Fruit fly (Drosophila melanogaster) whole organism, prepupa: ENCODE results near the gene CG42637.

Experiments used
- CG11902 ChIP-seq: fragments of 200-800 bp; sonication (Bioruptor generic); optimal IDR thresholded peaks from 3 replicates; lab custom pipeline; 2016; ENCODE audit warnings: missing biosample characterization, missing genetic modification characterization
- CG15336 ChIP-seq: fragments of 200-800 bp; sonication (Bioruptor generic); IDR thresholded peaks from 2 replicates; pipeline ENCODE4 v1.3.6; 2022; ENCODE audit warnings: missing biosample characterization, missing genetic modification characterization
- CG1621 ChIP-seq: fragments of 200-800 bp; sonication (Bioruptor generic); optimal IDR thresholded peaks from 3 replicates; lab custom pipeline; 2018; ENCODE audit warnings: missing biosample characterization, mild to moderate bottlenecking, missing genetic modification characterization
- CG34406 ChIP-seq: fragments of 200-800 bp; sonication (Bioruptor generic); optimal IDR thresholded peaks from 3 replicates; lab custom pipeline; 2016; ENCODE audit warnings: missing biosample characterization, missing genetic modification characterization
- CG8319 ChIP-seq: fragments of 200-800 bp; sonication (Bioruptor generic); optimal IDR thresholded peaks from 3 replicates; lab custom pipeline; 2016; ENCODE audit warnings: missing biosample characterization, missing genetic modification characterization
- CG8632 ChIP-seq: fragments of 200-800 bp; sonication (Bioruptor generic); optimal IDR thresholded peaks from 3 replicates; lab custom pipeline; 2016; ENCODE audit warnings: missing biosample characterization, missing genetic modification characterization
- Eip75B ChIP-seq: fragments of 200-800 bp; sonication (Bioruptor generic); optimal IDR thresholded peaks from 3 replicates; lab custom pipeline; 2016; ENCODE audit warnings: missing biosample characterization, missing genetic modification characterization
- Eip93F ChIP-seq: fragments of 200-800 bp; sonication (Bioruptor generic); optimal IDR thresholded peaks from 2 replicates; lab custom pipeline; 2016; ENCODE audit warnings: missing biosample characterization, mild to moderate bottlenecking, missing genetic modification characterization
- Lpt ChIP-seq: fragments of 200-800 bp; sonication (Bioruptor generic); optimal IDR thresholded peaks from 3 replicates; lab custom pipeline; 2016; ENCODE audit warnings: missing biosample characterization, missing genetic modification characterization
- Sox102F ChIP-seq: fragments of 200-800 bp; sonication (Bioruptor generic); optimal IDR thresholded peaks from 2 replicates; lab custom pipeline; 2016; ENCODE audit warnings: missing biosample characterization, mild to moderate bottlenecking, missing genetic modification characterization
- acj6 ChIP-seq: fragments of 200-800 bp; sonication (Bioruptor generic); optimal IDR thresholded peaks from 3 replicates; lab custom pipeline; 2016; ENCODE audit warnings: missing biosample characterization, missing genetic modification characterization
- topi ChIP-seq: fragments of 200-800 bp; sonication (Bioruptor generic); optimal IDR thresholded peaks from 3 replicates; lab custom pipeline; 2016; ENCODE audit warnings: missing biosample characterization, missing genetic modification characterization

dm6 chr3L:19817807-19818531, 24.6 kb upstream of the CG42637 start, which contains the start of the genes Fibp and Deaf1:
- TF ChIP-seq CG11902 (GFP tag; lab: Kevin White, UChicago) (peak; percentile 70), Lpt (GFP tag; lab: Kevin White, UChicago) (peak; percentile 47), Eip93F (GFP tag; lab: Kevin White, UChicago) (no peak), acj6 (GFP tag; lab: Kevin White, UChicago) (peak; percentile 80), topi (GFP tag; lab: Kevin White, UChicago) (peak; percentile 77), Sox102F (GFP tag; lab: Kevin White, UChicago) (no peak), CG8319 (GFP tag; lab: Kevin White, UChicago) (no peak), CG34406 (GFP tag; lab: Kevin White, UChicago) (peak; percentile 65), CG15336 (GFP tag; lab: Robert Waterston, UW) (0 out of 2 replicates have a peak, but pooled peaks have one; percentile 10), Eip75B (GFP tag; lab: Kevin White, UChicago) (peak; percentile 71), CG8632 (GFP tag; lab: Kevin White, UChicago) (peak; percentile 66), CG1621 (peak; percentile 18)
